Fruit fly (Drosophila melanogaster): Measurements from ENCODE around the gene Hph.

DNA sequence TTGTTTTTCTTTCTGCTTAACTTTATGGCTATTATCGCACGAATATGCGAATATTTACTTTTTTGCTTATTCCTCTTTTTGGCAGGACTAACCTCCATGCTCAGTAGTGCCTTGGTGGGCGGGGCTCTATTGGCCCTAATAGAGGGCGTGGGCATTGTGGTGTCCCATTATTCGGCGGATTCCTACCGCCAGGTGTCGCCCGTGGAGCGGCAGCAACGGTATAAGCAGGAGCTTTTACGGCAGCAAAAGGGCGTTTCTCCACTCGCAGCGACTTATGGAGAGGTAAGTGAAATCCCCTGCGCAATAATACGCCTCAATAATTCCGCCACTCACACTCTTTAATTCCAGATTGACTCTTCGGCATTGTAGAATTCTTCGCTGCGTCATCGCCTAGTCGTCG, 43.8 kb downstream of the Hph start:
- TF ChIP-seq EcR (GFP tag; optimal IDR thresholded peaks at IDR 0.05), result no peak
- TF ChIP-seq psq (optimal IDR thresholded peaks at IDR 0.05), result no peak
- no peak for TF ChIP-seq CG8478 (optimal IDR thresholded peaks at IDR 0.05)
- no peak for TF ChIP-seq usp (GFP tag; optimal IDR thresholded peaks at IDR 0.05)
- no peak for TF ChIP-seq Dll (optimal IDR thresholded peaks at IDR 0.05)
- no peak for TF ChIP-seq pan (optimal IDR thresholded peaks at IDR 0.05)

Measured in whole organism.